Worm (Caenorhabditis elegans): ENCODE data around the gene mpz-6.

DNA sequence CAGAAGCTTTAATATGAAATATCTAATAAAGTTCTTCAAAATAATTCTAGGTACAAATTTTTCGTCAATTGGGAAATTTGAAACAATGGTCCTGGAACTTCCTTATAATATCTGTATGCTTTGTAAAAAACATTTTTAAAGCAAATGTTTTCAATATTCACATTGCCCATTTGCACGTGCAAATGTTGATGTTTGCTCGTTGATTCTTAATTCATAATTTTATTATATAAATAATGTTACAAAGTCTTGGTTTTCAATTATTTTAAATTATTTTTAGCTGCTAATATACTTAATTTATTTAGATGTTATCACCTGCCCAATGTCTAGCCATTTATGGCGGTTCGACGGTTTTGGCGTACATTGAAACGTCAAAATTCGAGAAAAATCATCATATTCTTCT, 15.0 kb upstream of the mpz-6 start, which contains the start of gene M176.11:
- no peak for TF ChIP-seq sea-2 (GFP tag; IDR thresholded peaks at IDR 0.05)
- TF ChIP-seq egl-18 (GFP tag; IDR thresholded peaks at IDR 0.05) = no peak
- TF ChIP-seq cebp-1 (GFP tag; IDR thresholded peaks at IDR 0.05) = no peak
- TF ChIP-seq cebp-1 (tag; optimal IDR thresholded peaks at IDR 0.05) = no peak
- TF ChIP-seq lin-54 (GFP tag; optimal IDR thresholded peaks at IDR 0.05) = no peak
- no peak for TF ChIP-seq B0336.3 (GFP tag; IDR thresholded peaks at IDR 0.05)
- TF ChIP-seq attf-5 (GFP tag; optimal IDR thresholded peaks at IDR 0.05) = no peak
- no peak for TF ChIP-seq him-1 (tag; optimal IDR thresholded peaks at IDR 0.05)
- no peak for TF ChIP-seq hlh-26 (GFP tag; conservative IDR thresholded peaks at IDR 0.05)
- no peak for TF ChIP-seq dpl-1 (GFP tag; optimal IDR thresholded peaks at IDR 0.05)

All from whole organism, young adult.